Worm (Caenorhabditis elegans) whole organism, L4 larva: ENCODE data around the gene T19C3.4.
A peak's percentile ranks its signal among the peaks of the same experiment; 100 is the strongest.

Source experiments
- D1046.2 ChIP-seq: fragments of 200-800 bp; sonication (Bioruptor generic); IDR thresholded peaks from 2 replicates; pipeline ENCODE4 v1.3.6; 2022; ENCODE audit warnings: missing genetic modification characterization, missing compliant biosample characterization
- F26F4.8 ChIP-seq: fragments of 200-800 bp; sonication (Bioruptor generic); conservative IDR thresholded peaks from 2 replicates; pipeline ENCODE4 v1.3.6; 2022; ENCODE audit warnings: missing genetic modification characterization, missing compliant biosample characterization
- F37D6.2 ChIP-seq: sonication (generic microtip); optimal IDR thresholded peaks from 2 replicates; lab custom pipeline; 2016; ENCODE audit warnings: mild to moderate bottlenecking, missing genetic modification characterization, missing compliant biosample characterization
- Y105C5A.15 ChIP-seq: fragments of 200-800 bp; sonication (Bioruptor generic); IDR thresholded peaks from 2 replicates; pipeline ENCODE4 v1.3.6; 2022; ENCODE audit warnings: missing genetic modification characterization, missing compliant biosample characterization
- Y5F2A.4 ChIP-seq: fragments of 200-800 bp; sonication (Bioruptor generic); optimal IDR thresholded peaks from 2 replicates; lab custom pipeline; 2018; ENCODE audit warnings: mild to moderate bottlenecking, missing genetic modification characterization, missing compliant biosample characterization
- aha-1 ChIP-seq: fragments of 150-350 bp; peaks from one replicate; lab custom pipeline; 2014; ENCODE audit warnings: missing biosample characterization, missing genetic modification characterization
- aly-2 ChIP-seq: sonication (generic microtip); optimal IDR thresholded peaks from 2 replicates; lab custom pipeline; 2018; ENCODE audit warnings: missing biosample characterization, missing genetic modification characterization
- ama-1 ChIP-seq: fragments of 150-350 bp; optimal IDR thresholded peaks from 2 replicates; lab custom pipeline; 2014; ENCODE audit warnings: inconsistent platforms, mixed read lengths
- ceh-44 ChIP-seq: fragments of 200-800 bp; sonication (Bioruptor generic); IDR thresholded peaks from 2 replicates; pipeline ENCODE4 v1.3.6; 2022; ENCODE audit warnings: missing genetic modification reagents, missing genetic modification characterization, missing compliant biosample characterization
- ceh-62 ChIP-seq: sonication (generic microtip); optimal IDR thresholded peaks from 2 replicates; lab custom pipeline; 2017; ENCODE audit warnings: missing biosample characterization, missing genetic modification characterization
- daf-12 ChIP-seq: fragments of 150-350 bp; optimal IDR thresholded peaks from 2 replicates; lab custom pipeline; 2014; ENCODE audit warnings: missing biosample characterization, missing genetic modification reagents, missing genetic modification characterization
- daf-16 ChIP-seq, 3 experiments: sonication (generic microtip); optimal IDR thresholded peaks; 2 replicates each; lab custom pipeline; 2016 to 2017; ENCODE audit warnings: missing genetic modification characterization in 3 of 3, missing genetic modification reagents in 3 of 3, mild to moderate bottlenecking in 2 of 3, missing compliant biosample characterization in 2 of 3, missing biosample characterization in 1 of 3, moderate library complexity in 1 of 3
- dmd-9 ChIP-seq: fragments of 200-800 bp; sonication (Bioruptor generic); IDR thresholded peaks from 2 replicates; pipeline ENCODE4 v1.3.6; 2022; ENCODE audit warnings: missing genetic modification reagents, missing genetic modification characterization, missing compliant biosample characterization
- dpl-1 ChIP-seq: fragments of 150-350 bp; optimal IDR thresholded peaks from 2 replicates; lab custom pipeline; 2014; ENCODE audit warnings: missing biosample characterization, missing genetic modification reagents, missing genetic modification characterization
- duxl-1 ChIP-seq: sonication (generic microtip); optimal IDR thresholded peaks from 2 replicates; lab custom pipeline; 2016; ENCODE audit warnings: mild to moderate bottlenecking, missing genetic modification characterization, moderate library complexity, missing compliant biosample characterization; ENCODE audit not compliant: poor library complexity
- egl-43 ChIP-seq: fragments of 200-800 bp; sonication (Bioruptor generic); IDR thresholded peaks from 2 replicates; pipeline ENCODE4 v1.3.6; 2022; ENCODE audit warnings: missing genetic modification reagents, missing genetic modification characterization, missing compliant biosample characterization
- gei-8 ChIP-seq: fragments of 200-800 bp; sonication (Bioruptor generic); optimal IDR thresholded peaks from 2 replicates; lab custom pipeline; 2018; ENCODE audit warnings: mild to moderate bottlenecking, missing genetic modification characterization, missing compliant biosample characterization
- hlh-11 ChIP-seq: fragments of 200-800 bp; sonication (Bioruptor generic); optimal IDR thresholded peaks from 2 replicates; lab custom pipeline; 2018; ENCODE audit warnings: mild to moderate bottlenecking, missing genetic modification characterization, missing compliant biosample characterization
- hlh-30 ChIP-seq: sonication (generic microtip); optimal IDR thresholded peaks from 2 replicates; lab custom pipeline; 2017; ENCODE audit warnings: antibody characterized with exemption, mild to moderate bottlenecking, missing genetic modification characterization, missing compliant biosample characterization; ENCODE audit not compliant: insufficient read depth
- lin-39 ChIP-seq: fragments of 150-350 bp; optimal IDR thresholded peaks from 2 replicates; lab custom pipeline; 2014; ENCODE audit warnings: missing biosample characterization, missing genetic modification reagents, missing genetic modification characterization
- lir-3 ChIP-seq: sonication (generic microtip); optimal IDR thresholded peaks from 2 replicates; lab custom pipeline; 2016; ENCODE audit warnings: mild to moderate bottlenecking, missing genetic modification characterization, missing compliant biosample characterization
- madf-5 ChIP-seq, 2 experiments: fragments of 200-800 bp; sonication (Bioruptor generic); IDR thresholded peaks; 2 replicates each; pipeline ENCODE4 v1.3.6; 2022; ENCODE audit warnings: missing compliant biosample characterization in 2 of 2, missing genetic modification characterization in 2 of 2
- madf-9 ChIP-seq: fragments of 200-800 bp; sonication (Bioruptor generic); conservative IDR thresholded peaks from 2 replicates; pipeline ENCODE4 v1.3.6; 2022; ENCODE audit warnings: missing genetic modification reagents, missing genetic modification characterization, missing compliant biosample characterization
- mdl-1 ChIP-seq, 2 experiments: fragments of 150-350 bp in 1 of 2; sonication (generic microtip) in 1 of 2; optimal IDR thresholded peaks; 2 replicates each; lab custom pipeline; 2014 to 2017; ENCODE audit warnings: missing biosample characterization in 2 of 2, missing genetic modification characterization in 2 of 2
- mep-1 ChIP-seq: fragments of 150-350 bp; sonication (generic microtip); optimal IDR thresholded peaks from 3 replicates; lab custom pipeline; 2014; ENCODE audit warnings: missing biosample characterization, missing genetic modification characterization
- mes-2 ChIP-seq: sonication (generic microtip); optimal IDR thresholded peaks from 2 replicates; lab custom pipeline; 2016; ENCODE audit warnings: missing genotype, mild to moderate bottlenecking, missing genetic modification characterization, missing compliant biosample characterization; ENCODE audit not compliant: poor library complexity, severe bottlenecking
- mxl-3 ChIP-seq: fragments of 200-800 bp; sonication (Bioruptor generic); optimal IDR thresholded peaks from 2 replicates; lab custom pipeline; 2018; ENCODE audit warnings: mild to moderate bottlenecking, missing genetic modification characterization, missing compliant biosample characterization
- nhr-102 ChIP-seq: sonication (generic microtip); optimal IDR thresholded peaks from 2 replicates; lab custom pipeline; 2016; ENCODE audit warnings: mild to moderate bottlenecking, missing genetic modification characterization, moderate library complexity, missing compliant biosample characterization
- nhr-111 ChIP-seq: fragments of 200-800 bp; sonication (Bioruptor generic); optimal IDR thresholded peaks from 2 replicates; lab custom pipeline; 2018; ENCODE audit warnings: mild to moderate bottlenecking, missing genetic modification characterization, missing compliant biosample characterization
- nhr-237 ChIP-seq: sonication (generic microtip); optimal IDR thresholded peaks from 2 replicates; lab custom pipeline; 2017; ENCODE audit warnings: missing biosample characterization, missing genetic modification characterization
- nhr-25 ChIP-seq: sonication (generic microtip); optimal IDR thresholded peaks from 2 replicates; lab custom pipeline; 2017; ENCODE audit warnings: missing genetic modification characterization, mild to moderate bottlenecking, missing compliant biosample characterization, antibody characterized with exemption, moderate library complexity, borderline replicate concordance; ENCODE audit not compliant: insufficient read depth
- nhr-6 ChIP-seq: fragments of 150-350 bp; optimal IDR thresholded peaks from 2 replicates; lab custom pipeline; 2014; ENCODE audit warnings: missing biosample characterization, missing genetic modification characterization
- nhr-76 ChIP-seq: fragments of 150-350 bp; optimal IDR thresholded peaks from 2 replicates; lab custom pipeline; 2014; ENCODE audit warnings: missing biosample characterization, missing genetic modification characterization
- pha-4 ChIP-seq, 2 experiments: fragments of 150-350 bp in 1 of 2; fragments of 200-800 bp in 1 of 2; sonication (Bioruptor generic) in 1 of 2; IDR thresholded peaks in 1 of 2; optimal IDR thresholded peaks in 1 of 2; 2 replicates each; pipeline versions ENCODE4 v1.3.6 to Lab custom; 2014 to 2022; ENCODE audit warnings: missing genetic modification characterization in 2 of 2, missing genetic modification reagents in 2 of 2, missing biosample characterization in 1 of 2, missing compliant biosample characterization in 1 of 2
- php-3 ChIP-seq: fragments of 200-800 bp; sonication (Bioruptor generic); IDR thresholded peaks from 2 replicates; pipeline ENCODE4 v1.3.6; 2022; ENCODE audit warnings: missing genetic modification reagents, missing genetic modification characterization, missing compliant biosample characterization
- pqm-1 ChIP-seq: sonication (generic microtip); optimal IDR thresholded peaks from 2 replicates; lab custom pipeline; 2017; ENCODE audit warnings: missing biosample characterization, missing genetic modification characterization
- rbr-2 ChIP-seq: sonication (generic microtip); optimal IDR thresholded peaks from 2 replicates; lab custom pipeline; 2016; ENCODE audit warnings: missing genotype, missing genetic modification characterization, missing compliant biosample characterization
- skn-1 ChIP-seq: fragments of 150-350 bp; optimal IDR thresholded peaks from 2 replicates; lab custom pipeline; 2014; ENCODE audit warnings: missing biosample characterization, missing genetic modification characterization
- tag-97 ChIP-seq: fragments of 200-800 bp; sonication (Bioruptor generic); IDR thresholded peaks from 2 replicates; pipeline ENCODE4 v1.3.6; 2022; ENCODE audit warnings: missing genetic modification characterization, missing compliant biosample characterization
- unc-130 ChIP-seq: sonication (generic microtip); optimal IDR thresholded peaks from 2 replicates; lab custom pipeline; 2016; ENCODE audit warnings: missing genetic modification reagents, missing genetic modification characterization, missing compliant biosample characterization
- unc-62 ChIP-seq, 3 experiments: fragments of 150-350 bp in 1 of 3; sonication (generic microtip); optimal IDR thresholded peaks in 2 of 3; peaks in 1 of 3; 1 replicate in 1 of 3; 2 replicates in 2 of 3; lab custom pipeline; 2014 to 2017; ENCODE audit warnings: missing biosample characterization in 3 of 3, missing genetic modification characterization in 3 of 3, missing genetic modification reagents in 3 of 3, missing genotype in 1 of 3
- zfp-3 ChIP-seq: fragments of 200-800 bp; sonication (Bioruptor generic); conservative IDR thresholded peaks from 2 replicates; pipeline ENCODE4 v1.3.6; 2022; ENCODE audit warnings: missing genetic modification reagents, missing genetic modification characterization, missing compliant biosample characterization
- zip-11 ChIP-seq: fragments of 200-800 bp; sonication (Bioruptor generic); IDR thresholded peaks from 2 replicates; pipeline ENCODE4 v1.3.6; 2022; ENCODE audit warnings: missing genetic modification characterization, missing compliant biosample characterization

The T19C3.4 gene

ce11 chrIII:657241-657640, 37.2 kb upstream of the T19C3.4 start:
- TF ChIP-seq Y5F2A.4 (GFP tag; lab: Kevin White, UChicago) = no peak
- no peak for TF ChIP-seq nhr-6
- peak; percentile 23 for TF ChIP-seq nhr-25 (tag; lab: Kevin White, UChicago)
- TF ChIP-seq aha-1 (tag; lab: Kevin White, UChicago) = peak; percentile 1
- TF ChIP-seq mep-1 (tag; lab: Kevin White, UChicago) = no peak
- peak in 1 of 2 experiments; percentile 76 for TF ChIP-seq unc-62 (GFP tag; optimal IDR thresholded peaks at IDR 0.05 in 1 of 2; lab: Kevin White, UChicago)
- no peak for TF ChIP-seq unc-62 (tag; optimal IDR thresholded peaks at IDR 0.05; lab: Kevin White, UChicago)
- no peak for TF ChIP-seq rbr-2 (tag; lab: Kevin White, UChicago)
- no peak for TF ChIP-seq tag-97 (GFP tag; lab: Robert Waterston, UW)
- TF ChIP-seq nhr-111 (GFP tag; lab: Kevin White, UChicago) = no peak

- TF ChIP-seq rbr-2 (tag; lab: Kevin White, UChicago) (no peak), daf-16 (GFP tag; optimal IDR thresholded peaks at IDR 0.05; lab: Kevin White, UChicago) (no peak), daf-16 (tag; optimal IDR thresholded peaks at IDR 0.05; lab: Kevin White, UChicago) (no peak), hlh-30 (tag; lab: Kevin White, UChicago) (no peak), gei-8 (no peak), pha-4 (GFP tag; IDR thresholded peaks at IDR 0.05; lab: Robert Waterston, UW) (no peak), pha-4 (tag; optimal IDR thresholded peaks at IDR 0.05; lab: Kevin White, UChicago) (no peak), pqm-1 (tag; lab: Kevin White, UChicago) (no peak), F26F4.8 (GFP tag; lab: Robert Waterston, UW) (no peak), nhr-111 (GFP tag; lab: Kevin White, UChicago) (no peak), nhr-237 (tag; lab: Kevin White, UChicago) (no peak), Y105C5A.15 (no peak), ama-1 (no peak), duxl-1 (tag; lab: Kevin White, UChicago) (no peak), unc-62 (GFP tag; optimal IDR thresholded peaks at IDR 0.05 in 1 of 2; lab: Kevin White, UChicago) (no peak), unc-62 (tag; optimal IDR thresholded peaks at IDR 0.05; lab: Kevin White, UChicago) (no peak), zfp-3 (GFP tag; lab: Robert Waterston, UW) (no peak)
These were observed 36.6 kb upstream of the T19C3.4 start for ce11 chrIII:656660-657059.

ce11 chrIII:654365-654764, 34.3 kb upstream of the T19C3.4 start:
- 0 out of 2 replicates have a peak, but pooled peaks have one; percentile 46 for TF ChIP-seq madf-9 (GFP tag; lab: Robert Waterston, UW)
- TF ChIP-seq zip-11 (GFP tag; lab: Robert Waterston, UW) = no peak
- peak; percentile 76 for TF ChIP-seq hlh-30 (tag; lab: Kevin White, UChicago)
- TF ChIP-seq egl-43 = no peak
- no peak for TF ChIP-seq madf-5 (GFP tag; IDR thresholded peaks at IDR 0.05; lab: Robert Waterston, UW)
- TF ChIP-seq mdl-1 (tag; optimal IDR thresholded peaks at IDR 0.05; lab: Kevin White, UChicago) = peak in 1 of 2 experiments; percentile 21
- no peak for TF ChIP-seq php-3 (GFP tag; lab: Robert Waterston, UW)
- TF ChIP-seq ceh-44 (GFP tag; lab: Robert Waterston, UW) = no peak
- no peak for TF ChIP-seq tag-97 (GFP tag; lab: Robert Waterston, UW)
- no peak for TF ChIP-seq nhr-76 (tag; lab: Kevin White, UChicago)
- TF ChIP-seq lin-39 = no peak
- TF ChIP-seq mxl-3 = peak; percentile 42
- TF ChIP-seq aly-2 (tag; lab: Kevin White, UChicago) = no peak
- TF ChIP-seq nhr-25 (tag; lab: Kevin White, UChicago) = no peak

ce11 chrIII:651587-651986, 31.5 kb upstream of the T19C3.4 start:
- TF ChIP-seq ama-1 = no peak
- peak; percentile 36 for TF ChIP-seq mes-2 (tag; lab: Kevin White, UChicago)
- TF ChIP-seq nhr-102 (tag; lab: Kevin White, UChicago) = no peak
- peak; percentile 58 for TF ChIP-seq hlh-11 (tag; lab: Kevin White, UChicago)
- no peak for TF ChIP-seq nhr-111 (GFP tag; lab: Kevin White, UChicago)
- no peak for TF ChIP-seq ceh-62 (tag; lab: Kevin White, UChicago)
- TF ChIP-seq daf-12 (tag; lab: Kevin White, UChicago) = no peak
- TF ChIP-seq F37D6.2 (tag; lab: Kevin White, UChicago) = no peak
- no peak for TF ChIP-seq D1046.2
- TF ChIP-seq dmd-9 = no peak
- no peak for TF ChIP-seq dpl-1 (GFP tag; lab: Kevin White, UChicago)
- no peak for TF ChIP-seq lir-3 (tag; lab: Kevin White, UChicago)
- TF ChIP-seq unc-130 = no peak
- TF ChIP-seq skn-1 (tag; lab: Kevin White, UChicago) = no peak
- no peak for TF ChIP-seq daf-16 (GFP tag; optimal IDR thresholded peaks at IDR 0.05; lab: Kevin White, UChicago)
- TF ChIP-seq daf-16 (tag; optimal IDR thresholded peaks at IDR 0.05; lab: Kevin White, UChicago) = peak; percentile 91
- TF ChIP-seq gei-8 = no peak
